Worm (Caenorhabditis elegans): ENCODE data around the gene trap-4.

DNA sequence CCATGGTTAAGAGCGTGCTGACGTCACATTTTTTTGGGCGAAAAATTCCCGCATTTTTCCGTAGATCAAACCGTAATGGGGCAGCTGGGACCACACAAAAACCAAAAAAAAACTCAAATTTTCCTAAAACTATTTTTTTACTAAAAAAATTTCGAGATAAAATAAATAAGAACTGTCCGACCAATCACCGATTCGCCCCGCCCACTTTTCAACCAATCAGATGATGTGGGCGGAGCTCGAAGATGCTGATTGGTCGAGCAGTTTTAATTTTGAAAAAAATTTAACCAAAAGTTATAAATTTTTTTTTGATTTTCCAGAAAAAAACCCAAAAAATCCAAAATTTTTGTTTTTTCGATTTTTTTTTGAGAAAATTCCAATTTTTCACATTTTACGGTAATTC lies 20.5 kb upstream of the trap-4 start:
- TF ChIP-seq unc-62 (GFP tag; optimal IDR thresholded peaks at IDR 0.05) (no peak), ceh-82 (tag; optimal IDR thresholded peaks at IDR 0.05) (no peak), elt-3 (tag; optimal IDR thresholded peaks at IDR 0.05) (no peak), snpc-4 (tag; optimal IDR thresholded peaks at IDR 0.05) (no peak), nhr-23 (tag; optimal IDR thresholded peaks at IDR 0.05) (no peak), crh-2 (tag; optimal IDR thresholded peaks at IDR 0.05) (no peak), ama-1 (optimal IDR thresholded peaks at IDR 0.05) (no peak), ztf-4 (tag; optimal IDR thresholded peaks at IDR 0.05) (no peak), unc-55 (GFP tag; optimal IDR thresholded peaks at IDR 0.05) (no peak), ZK546.5 (tag; optimal IDR thresholded peaks at IDR 0.05) (no peak)

All from whole organism, L2 larva.